Worm (Caenorhabditis elegans): ENCODE measurements around the gene mrp-2.

DNA sequence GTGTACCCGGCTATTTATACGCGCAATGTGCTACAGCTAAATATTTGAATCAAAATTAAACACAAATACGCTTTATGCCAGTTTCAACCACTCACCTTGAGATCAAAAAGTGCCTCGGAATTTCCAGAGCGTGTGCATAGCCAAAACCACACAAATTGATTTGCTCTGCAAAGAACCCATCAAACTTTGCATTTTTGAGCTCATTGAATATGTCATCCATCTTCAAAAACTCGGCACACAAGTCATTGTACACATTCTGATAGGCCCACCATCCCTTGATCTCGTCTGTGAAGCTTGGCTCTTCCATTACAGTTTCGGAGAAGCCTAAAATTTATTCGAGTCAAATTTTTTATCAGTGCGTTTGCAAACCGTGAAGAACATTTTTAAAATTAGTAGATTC lies 43.1 kb downstream of the mrp-2 start:
- no peak for TF ChIP-seq unc-62 (GFP tag; optimal IDR thresholded peaks at IDR 0.05)
- TF ChIP-seq unc-39 (tag; optimal IDR thresholded peaks at IDR 0.05) = no peak
- TF ChIP-seq ceh-43 (GFP tag; optimal IDR thresholded peaks at IDR 0.05) = no peak
- TF ChIP-seq mep-1 (tag; optimal IDR thresholded peaks at IDR 0.05) = no peak
- TF ChIP-seq drap-1 (GFP tag; optimal IDR thresholded peaks at IDR 0.05) = no peak
- no peak for TF ChIP-seq pha-4 (tag; optimal IDR thresholded peaks at IDR 0.05)
- no peak for TF ChIP-seq lin-13 (tag; optimal IDR thresholded peaks at IDR 0.05)
- no peak for TF ChIP-seq lin-32 (GFP tag; optimal IDR thresholded peaks at IDR 0.05)
- no peak for TF ChIP-seq ztf-11 (tag; optimal IDR thresholded peaks at IDR 0.05)
- TF ChIP-seq nhr-237 (tag; optimal IDR thresholded peaks at IDR 0.05) = no peak
- no peak for TF ChIP-seq hlh-1 (tag; optimal IDR thresholded peaks at IDR 0.05)
